Worm (Caenorhabditis elegans): ENCODE measurements around the gene srv-8.

Gene srv-8

ce11 chrV:13415462-13415861 is 5.1 kb downstream of the srv-8 start (continued):
- TF ChIP-seq nhr-232 (tag; optimal IDR thresholded peaks at IDR 0.05) (peak; percentile 21), ttx-3 (tag; optimal IDR thresholded peaks at IDR 0.05) (no peak), hlh-15 (tag; optimal IDR thresholded peaks at IDR 0.05) (no peak), ahr-1 (tag; optimal IDR thresholded peaks at IDR 0.05) (no peak), lim-6 (tag; optimal IDR thresholded peaks at IDR 0.05) (no peak), hlh-13 (GFP tag; optimal IDR thresholded peaks at IDR 0.05) (no peak), ceh-6 (GFP tag; optimal IDR thresholded peaks at IDR 0.05) (no peak), hlh-8 (tag; optimal IDR thresholded peaks at IDR 0.05) (no peak), ceh-19 (GFP tag; optimal IDR thresholded peaks at IDR 0.05) (no peak), ztf-16 (tag; optimal IDR thresholded peaks at IDR 0.05) (no peak), unc-86 (tag; optimal IDR thresholded peaks at IDR 0.05) (no peak)

DNA sequence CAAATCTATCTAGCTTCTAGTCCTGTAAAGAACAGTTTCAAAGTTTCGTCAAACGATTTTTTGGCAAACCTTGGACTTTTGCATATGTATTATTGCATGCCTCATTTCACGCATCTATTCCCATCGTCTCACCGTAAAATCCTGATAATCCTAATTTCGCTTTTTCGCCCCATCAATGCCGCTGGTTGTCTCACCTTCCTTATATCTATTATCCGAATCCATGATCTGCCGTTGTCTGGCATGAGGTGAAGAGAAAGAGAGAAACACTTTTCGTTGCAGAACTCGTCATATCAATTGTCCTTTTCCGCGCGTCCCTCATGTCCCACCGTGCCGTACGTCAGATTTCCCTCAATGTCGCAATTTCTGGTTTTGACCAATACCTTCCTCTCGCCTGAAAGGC is 6.0 kb downstream of the srv-8 start, which contains the start of gene cut-2:
Gene cut-2, plus strand, starts transcription at position 365 of the 400 bp plus-strand sequence.
- TF ChIP-seq ama-1 (optimal IDR thresholded peaks at IDR 0.05) (no peak), sox-4 (tag; optimal IDR thresholded peaks at IDR 0.05) (no peak), rnt-1 (tag; optimal IDR thresholded peaks at IDR 0.05) (peak; percentile 31), gmeb-2 (tag; optimal IDR thresholded peaks at IDR 0.05) (no peak), pat-9 (tag; optimal IDR thresholded peaks at IDR 0.05) (no peak), C38D4.7 (GFP tag; optimal IDR thresholded peaks at IDR 0.05) (no peak)

DNA sequence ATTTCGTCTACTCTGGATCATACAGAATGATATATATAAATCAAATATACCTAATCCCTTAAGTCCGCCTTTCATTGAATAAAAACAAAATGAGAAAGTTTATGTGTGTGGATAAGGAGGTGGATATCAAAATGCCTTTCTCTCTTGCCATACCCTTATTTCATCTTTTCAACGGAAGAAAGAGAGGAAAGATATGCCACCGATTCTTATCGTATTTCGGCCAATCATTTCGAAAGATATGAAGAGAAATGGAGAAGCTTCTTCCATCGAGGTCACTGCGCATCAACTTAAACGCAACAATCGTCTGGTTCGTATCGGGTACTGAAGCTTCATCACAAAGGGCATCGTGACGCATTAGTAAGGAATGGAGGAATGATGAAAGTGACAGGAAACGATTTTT is 7.2 kb downstream of the srv-8 start:
- TF ChIP-seq pqm-1 (tag; optimal IDR thresholded peaks at IDR 0.05), result no peak
- TF ChIP-seq hlh-6 (tag; optimal IDR thresholded peaks at IDR 0.05), result no peak
- no peak for TF ChIP-seq elt-2 (tag; optimal IDR thresholded peaks at IDR 0.05)
- TF ChIP-seq ceh-19 (GFP tag; optimal IDR thresholded peaks at IDR 0.05), result no peak
- no peak for TF ChIP-seq che-1 (tag; optimal IDR thresholded peaks at IDR 0.05)
- no peak for TF ChIP-seq pat-9 (tag; optimal IDR thresholded peaks at IDR 0.05)
- TF ChIP-seq elt-4 (tag; optimal IDR thresholded peaks at IDR 0.05), result no peak
- no peak for TF ChIP-seq odd-2 (tag; optimal IDR thresholded peaks at IDR 0.05)
- no peak for TF ChIP-seq syd-9 (tag; optimal IDR thresholded peaks at IDR 0.05)
- no peak for TF ChIP-seq dve-1 (tag; optimal IDR thresholded peaks at IDR 0.05)

ce11 chrV:13411992-13412298 is 8.6 kb downstream of the srv-8 start:
- no peak for TF ChIP-seq hlh-13 (GFP tag; optimal IDR thresholded peaks at IDR 0.05)
- no peak for TF ChIP-seq ceh-14 (tag; optimal IDR thresholded peaks at IDR 0.05)
- no peak for TF ChIP-seq hlh-6 (tag; optimal IDR thresholded peaks at IDR 0.05)

DNA sequence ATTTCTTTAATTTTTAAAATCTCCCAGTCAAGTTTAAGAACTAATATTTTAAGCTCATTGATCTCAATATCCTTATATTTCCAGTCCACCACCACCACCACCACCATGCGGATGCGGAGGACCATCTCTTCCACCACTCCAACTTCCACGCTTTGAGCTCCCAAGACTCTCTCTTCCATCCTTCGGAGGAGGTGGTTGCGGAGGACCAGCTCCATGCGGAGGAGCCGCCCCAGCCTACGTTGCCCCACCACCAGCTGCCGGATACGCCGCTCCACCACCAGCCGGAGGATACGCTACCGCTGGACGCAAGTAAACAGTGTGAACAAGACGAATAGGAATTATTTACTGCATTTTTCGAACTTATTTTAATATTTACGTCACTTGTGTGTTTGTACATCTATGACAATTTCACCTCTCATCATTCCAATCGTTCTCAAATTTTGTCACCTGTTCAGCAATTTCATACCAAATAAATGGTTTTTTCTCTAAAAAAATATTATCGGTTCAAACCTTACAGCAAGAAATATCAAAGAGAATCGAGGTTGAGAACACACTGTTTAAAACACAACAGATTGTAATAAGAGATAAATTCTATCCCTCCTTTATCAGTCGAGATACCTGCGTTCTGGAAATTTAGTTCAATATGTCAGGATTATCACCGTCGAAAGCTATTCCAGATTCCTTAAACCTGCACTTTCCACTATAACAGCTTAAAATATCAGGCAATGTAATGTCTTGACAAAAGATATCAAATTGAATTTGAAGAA is 9.1 kb downstream of the srv-8 start:
- TF ChIP-seq ceh-19 (GFP tag; optimal IDR thresholded peaks at IDR 0.05), result peak; percentile 17
- TF ChIP-seq fkh-6 (tag; optimal IDR thresholded peaks at IDR 0.05), result peak; percentile 5
- no peak for TF ChIP-seq zip-5 (tag; optimal IDR thresholded peaks at IDR 0.05)
- TF ChIP-seq pqm-1 (tag; optimal IDR thresholded peaks at IDR 0.05), result no peak

DNA sequence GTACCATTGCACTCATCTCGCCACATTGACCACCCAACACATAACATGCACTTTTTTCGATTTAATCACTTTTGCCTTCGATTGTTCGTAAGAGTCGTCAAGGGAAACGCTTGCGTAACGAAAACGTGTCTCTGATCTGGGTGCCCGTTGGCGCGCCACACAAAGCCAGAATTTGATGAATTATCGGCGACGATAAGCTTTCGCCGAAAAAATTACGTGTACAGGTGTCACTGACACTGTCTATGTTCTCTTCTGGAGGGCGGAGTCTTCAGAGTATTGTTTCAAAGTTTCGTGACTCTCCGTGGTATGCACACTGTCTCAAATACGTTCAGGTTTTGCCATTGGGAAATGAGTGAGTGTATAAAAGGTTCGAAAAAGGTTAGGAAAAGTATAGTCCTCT is 9.9 kb downstream of the srv-8 start, which contains the start of gene F53F1.4:
Gene F53F1.4, plus strand, starts transcription at position 390 of the 400 bp plus-strand sequence.
- TF ChIP-seq ceh-14 (tag; optimal IDR thresholded peaks at IDR 0.05), result no peak
- no peak for TF ChIP-seq pax-1 (tag; optimal IDR thresholded peaks at IDR 0.05)
- TF ChIP-seq ztf-16 (tag; optimal IDR thresholded peaks at IDR 0.05), result no peak
- TF ChIP-seq sdc-2 (tag; optimal IDR thresholded peaks at IDR 0.05), result no peak
- TF ChIP-seq pha-2 (tag; optimal IDR thresholded peaks at IDR 0.05), result no peak
- TF ChIP-seq T23F11.4 (GFP tag; optimal IDR thresholded peaks at IDR 0.05), result no peak
- TF ChIP-seq fkh-10 (GFP tag; optimal IDR thresholded peaks at IDR 0.05), result no peak
- no peak for TF ChIP-seq pag-3 (tag; optimal IDR thresholded peaks at IDR 0.05; ENCODE audit: borderline replicate concordance)

Data from whole organism, late embryonic.